Worm (Caenorhabditis elegans) whole organism, L3 larva: Measurements from ENCODE around the gene ule-2.

Source experiments
- egl-27 ChIP-seq: sonication (generic microtip); optimal IDR thresholded peaks from 4 replicates; lab custom pipeline; 2017; ENCODE audit warnings: missing biosample characterization, missing genetic modification reagents, missing genetic modification characterization
- elt-3 ChIP-seq, 3 experiments: fragments of 150-350 bp in 1 of 3; sonication (generic microtip) in 2 of 3; optimal IDR thresholded peaks; 2 replicates in 2 of 3; 4 replicates in 1 of 3; lab custom pipeline; 2014 to 2017; ENCODE audit warnings: missing biosample characterization in 3 of 3, missing genetic modification characterization in 3 of 3
- nhr-12 ChIP-seq: fragments of 150-350 bp; optimal IDR thresholded peaks from 2 replicates; lab custom pipeline; 2014; ENCODE audit warnings: missing biosample characterization, missing genetic modification characterization
- unc-39 ChIP-seq: sonication (generic microtip); optimal IDR thresholded peaks from 4 replicates; lab custom pipeline; 2017; ENCODE audit warnings: missing biosample characterization, missing genetic modification characterization

ce11 chrIV:14622109-14622508, 12.8 kb upstream of the ule-2 start:
- no peak for TF ChIP-seq egl-27 (tag; lab: Kevin White, UChicago)
- no peak for TF ChIP-seq elt-3 (tag; optimal IDR thresholded peaks at IDR 0.05; lab: Kevin White, UChicago)
- TF ChIP-seq nhr-12 (tag; lab: Kevin White, UChicago) = no peak
- TF ChIP-seq unc-39 (tag; lab: Kevin White, UChicago) = no peak
